Worm (Caenorhabditis elegans) whole organism, L4 larva: Measurements from ENCODE around the gene acr-2.

ENCODE experiments used
- Y48G9A.11 ChIP-seq: fragments of 200-800 bp; sonication (Bioruptor generic); IDR thresholded peaks from 2 replicates; pipeline ENCODE4 v1.3.6; 2022; ENCODE audit warnings: missing genetic modification reagents, missing genetic modification characterization, missing compliant biosample characterization
- Y75B8A.6 ChIP-seq: fragments of 200-800 bp; sonication (Bioruptor generic); IDR thresholded peaks from 2 replicates; pipeline ENCODE4 v1.3.6; 2022; ENCODE audit warnings: missing genetic modification reagents, missing genetic modification characterization, missing compliant biosample characterization
- ZK546.5 ChIP-seq, 2 experiments: sonication (generic microtip); optimal IDR thresholded peaks; 2 replicates each; lab custom pipeline; 2017; ENCODE audit warnings: missing biosample characterization in 2 of 2, missing genetic modification characterization in 2 of 2
- aha-1 ChIP-seq: fragments of 150-350 bp; peaks from one replicate; lab custom pipeline; 2014; ENCODE audit warnings: missing biosample characterization, missing genetic modification characterization
- ama-1 ChIP-seq: fragments of 150-350 bp; optimal IDR thresholded peaks from 2 replicates; lab custom pipeline; 2014; ENCODE audit warnings: inconsistent platforms, mixed read lengths
- daf-19 ChIP-seq: fragments of 200-800 bp; sonication (Bioruptor generic); conservative IDR thresholded peaks from 2 replicates; pipeline ENCODE4 v1.3.6; 2022; ENCODE audit warnings: missing genetic modification characterization, missing compliant biosample characterization
- dmd-8 ChIP-seq: fragments of 200-800 bp; sonication (Bioruptor generic); IDR thresholded peaks from 2 replicates; pipeline ENCODE4 v1.3.6; 2022; ENCODE audit warnings: missing genetic modification characterization, missing compliant biosample characterization
- hlh-30 ChIP-seq: sonication (generic microtip); optimal IDR thresholded peaks from 2 replicates; lab custom pipeline; 2017; ENCODE audit warnings: antibody characterized with exemption, mild to moderate bottlenecking, missing genetic modification characterization, missing compliant biosample characterization; ENCODE audit not compliant: insufficient read depth
- jun-1 ChIP-seq: fragments of 150-350 bp; optimal IDR thresholded peaks from 2 replicates; lab custom pipeline; 2014; ENCODE audit warnings: missing biosample characterization, missing genetic modification reagents, missing genetic modification characterization
- mxl-3 ChIP-seq: fragments of 200-800 bp; sonication (Bioruptor generic); optimal IDR thresholded peaks from 2 replicates; lab custom pipeline; 2018; ENCODE audit warnings: mild to moderate bottlenecking, missing genetic modification characterization, missing compliant biosample characterization
- pha-4 ChIP-seq, 2 experiments: fragments of 150-350 bp in 1 of 2; fragments of 200-800 bp in 1 of 2; sonication (Bioruptor generic) in 1 of 2; IDR thresholded peaks in 1 of 2; optimal IDR thresholded peaks in 1 of 2; 2 replicates each; pipeline versions ENCODE4 v1.3.6 to Lab custom; 2014 to 2022; ENCODE audit warnings: missing genetic modification characterization in 2 of 2, missing genetic modification reagents in 2 of 2, missing biosample characterization in 1 of 2, missing compliant biosample characterization in 1 of 2
- snpc-1.2 ChIP-seq: fragments of 200-800 bp; sonication (Bioruptor generic); IDR thresholded peaks from 2 replicates; pipeline ENCODE4 v1.3.6; 2022; ENCODE audit warnings: missing genetic modification reagents, missing genetic modification characterization, missing compliant biosample characterization
- snpc-4 ChIP-seq: fragments of 150-350 bp; optimal IDR thresholded peaks from 2 replicates; lab custom pipeline; 2014; ENCODE audit warnings: missing biosample characterization, missing genetic modification characterization
- zag-1 ChIP-seq: fragments of 150-350 bp; optimal IDR thresholded peaks from 2 replicates; lab custom pipeline; 2014; ENCODE audit warnings: missing biosample characterization, missing genetic modification characterization

DNA sequence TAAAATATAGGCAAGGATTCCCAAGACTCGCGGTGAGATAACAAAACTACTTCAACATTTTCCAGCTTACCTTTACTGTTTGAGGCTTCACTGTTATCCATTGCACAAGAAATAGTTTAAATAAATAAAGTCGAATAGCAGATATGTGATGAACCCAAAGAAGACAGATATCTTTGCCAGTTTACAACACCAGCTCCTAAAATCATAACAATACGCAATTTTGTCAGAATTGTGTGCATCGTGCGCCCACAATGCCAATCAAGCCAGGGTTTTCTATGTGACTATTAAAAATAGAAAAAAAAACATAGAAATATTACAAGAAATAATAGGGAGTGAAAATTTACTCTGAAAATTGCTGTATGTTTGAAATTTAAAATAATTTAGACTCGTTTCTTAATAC lies 19.7 kb upstream of the acr-2 start, which contains the start of gene F38B6.8:
- no peak for TF ChIP-seq Y75B8A.6 (GFP tag; lab: Robert Waterston, UW)
- TF ChIP-seq aha-1 (tag; lab: Kevin White, UChicago): no peak
- no peak for TF ChIP-seq Y48G9A.11 (GFP tag; lab: Robert Waterston, UW)
- no peak for TF ChIP-seq daf-19 (GFP tag; lab: Robert Waterston, UW)
- no peak for TF ChIP-seq mxl-3 (GFP tag; lab: Kevin White, UChicago)
- TF ChIP-seq snpc-4: no peak
- TF ChIP-seq ama-1 (lab: Kevin White, UChicago): no peak
- no peak for TF ChIP-seq ZK546.5 (tag; optimal IDR thresholded peaks at IDR 0.05; lab: Kevin White, UChicago)
- no peak for TF ChIP-seq hlh-30
- TF ChIP-seq dmd-8 (GFP tag; lab: Robert Waterston, UW): no peak
- TF ChIP-seq snpc-1.2: no peak
- TF ChIP-seq jun-1 (tag; lab: Kevin White, UChicago): no peak
- no peak for TF ChIP-seq zag-1
- TF ChIP-seq pha-4 (GFP tag; IDR thresholded peaks at IDR 0.05; lab: Robert Waterston, UW): no peak
- no peak for TF ChIP-seq pha-4 (tag; optimal IDR thresholded peaks at IDR 0.05; lab: Kevin White, UChicago)
